Fruit fly (Drosophila melanogaster) whole organism, embryonic: ENCODE data around the gene CG4658.

Source experiments
- Bdp1 ChIP-seq: fragments of 200-800 bp; sonication (Bioruptor generic); optimal IDR thresholded peaks from 3 replicates; lab custom pipeline; 2016; ENCODE audit warnings: missing biosample characterization, missing genetic modification characterization
- CG10654 ChIP-seq: fragments of 200-800 bp; sonication (Bioruptor generic); optimal IDR thresholded peaks from 2 replicates; lab custom pipeline; 2016; ENCODE audit warnings: missing biosample characterization, missing genetic modification characterization
- CG11696 ChIP-seq: fragments of 200-800 bp; sonication (Bioruptor generic); IDR thresholded peaks from 2 replicates; pipeline ENCODE4 v1.3.6; 2022; ENCODE audit warnings: missing biosample characterization, missing genetic modification characterization
- CG11723 ChIP-seq: fragments of 200-800 bp; sonication (Bioruptor generic); optimal IDR thresholded peaks from 2 replicates; lab custom pipeline; 2017; ENCODE audit warnings: missing biosample characterization, mild to moderate bottlenecking, missing genetic modification characterization
- CG14441 ChIP-seq: fragments of 200-800 bp; sonication (Bioruptor generic); IDR thresholded peaks from 2 replicates; pipeline ENCODE4 v1.3.6; 2022; ENCODE audit warnings: missing biosample characterization, missing genetic modification characterization
- CG15073 ChIP-seq: fragments of 200-800 bp; sonication (Bioruptor generic); optimal IDR thresholded peaks from 2 replicates; lab custom pipeline; 2016; ENCODE audit warnings: missing biosample characterization, missing genetic modification characterization
- CG15479 ChIP-seq: fragments of 200-800 bp; sonication (Bioruptor generic); optimal IDR thresholded peaks from 3 replicates; lab custom pipeline; 2019; ENCODE audit warnings: missing biosample characterization, mild to moderate bottlenecking, missing genetic modification characterization, moderate library complexity
- CG1647 ChIP-seq: fragments of 200-800 bp; sonication (Bioruptor generic); optimal IDR thresholded peaks from 3 replicates; lab custom pipeline; 2016; ENCODE audit warnings: missing biosample characterization, missing genetic modification characterization
- CG17802 ChIP-seq: fragments of 200-800 bp; sonication (Bioruptor generic); optimal IDR thresholded peaks from 2 replicates; lab custom pipeline; 2018; ENCODE audit warnings: missing biosample characterization, mild to moderate bottlenecking, missing genetic modification characterization, moderate library complexity
- CG2875 ChIP-seq: fragments of 200-800 bp; sonication (Bioruptor generic); optimal IDR thresholded peaks from 2 replicates; lab custom pipeline; 2017; ENCODE audit warnings: missing biosample characterization, mild to moderate bottlenecking, missing genetic modification characterization, missing genetic modification reagents
- CG30403 ChIP-seq: fragments of 200-800 bp; sonication (Bioruptor generic); optimal IDR thresholded peaks from 3 replicates; lab custom pipeline; 2016; ENCODE audit warnings: missing biosample characterization, missing genetic modification characterization
- CG6791 ChIP-seq: fragments of 200-800 bp; sonication (Bioruptor generic); IDR thresholded peaks from 3 replicates; pipeline ENCODE4 v1.3.6; 2022; ENCODE audit warnings: missing biosample characterization, missing genetic modification characterization; ENCODE audit not compliant: partially characterized antibody
- CG7357 ChIP-seq: fragments of 200-800 bp; sonication (Bioruptor generic); IDR thresholded peaks from 3 replicates; pipeline ENCODE4 v1.3.6; 2022; ENCODE audit warnings: missing biosample characterization, missing genetic modification characterization
- CG7372 ChIP-seq: fragments of 200-800 bp; sonication (Bioruptor generic); IDR thresholded peaks from 2 replicates; pipeline ENCODE4 v1.3.6; 2022; ENCODE audit warnings: missing biosample characterization, missing genetic modification characterization
- CG8765 ChIP-seq: fragments of 200-800 bp; sonication (Bioruptor generic); IDR thresholded peaks from 2 replicates; pipeline ENCODE4 v1.3.6; 2022; ENCODE audit warnings: missing biosample characterization, missing genetic modification characterization
- CG9215 ChIP-seq: fragments of 200-800 bp; sonication (Bioruptor generic); IDR thresholded peaks from 2 replicates; pipeline ENCODE4 v1.3.6; 2022; ENCODE audit warnings: missing biosample characterization, missing genetic modification characterization
- Chrac-16 ChIP-seq: fragments of 200-800 bp; sonication (Bioruptor generic); optimal IDR thresholded peaks from 3 replicates; lab custom pipeline; 2016; ENCODE audit warnings: missing biosample characterization, missing genetic modification characterization
- Dip2 ChIP-seq: fragments of 200-800 bp; sonication (Bioruptor generic); IDR thresholded peaks from 2 replicates; pipeline ENCODE4 v1.3.6; 2022; ENCODE audit warnings: missing biosample characterization, missing genetic modification characterization
- Dip3 ChIP-seq: fragments of 200-800 bp; sonication (Bioruptor generic); optimal IDR thresholded peaks from 3 replicates; lab custom pipeline; 2016; ENCODE audit warnings: missing biosample characterization, missing genetic modification characterization
- Fer2 ChIP-seq: fragments of 200-800 bp; sonication (Bioruptor generic); optimal IDR thresholded peaks from 2 replicates; lab custom pipeline; 2018; ENCODE audit warnings: missing biosample characterization, mild to moderate bottlenecking, missing genetic modification characterization, moderate library complexity
- HmgZ ChIP-seq: fragments of 200-800 bp; sonication (Bioruptor generic); optimal IDR thresholded peaks from 2 replicates; lab custom pipeline; 2018; ENCODE audit warnings: missing biosample characterization, mild to moderate bottlenecking, missing genetic modification characterization
- MBD-R2 ChIP-seq: fragments of 200-800 bp; sonication (Bioruptor generic); IDR thresholded peaks from 2 replicates; pipeline ENCODE4 v1.3.6; 2022; ENCODE audit warnings: missing biosample characterization, missing genetic modification characterization
- NC2α ChIP-seq: fragments of 200-800 bp; sonication (Bioruptor generic); optimal IDR thresholded peaks from 2 replicates; lab custom pipeline; 2016; ENCODE audit warnings: missing biosample characterization, missing genetic modification characterization
- Rx ChIP-seq: fragments of 200-800 bp; sonication (Bioruptor generic); IDR thresholded peaks from 2 replicates; pipeline ENCODE4 v1.3.6; 2022; ENCODE audit warnings: missing biosample characterization, missing genetic modification characterization
- Taf1 ChIP-seq: fragments of 200-800 bp; sonication (Bioruptor generic); IDR thresholded peaks from 2 replicates; pipeline ENCODE4 v1.3.6; 2022; ENCODE audit warnings: missing biosample characterization, missing genetic modification characterization
- ab ChIP-seq: fragments of 200-800 bp; sonication (Bioruptor generic); optimal IDR thresholded peaks from 2 replicates; lab custom pipeline; 2016; ENCODE audit warnings: missing biosample characterization, missing genetic modification characterization
- ap ChIP-seq: fragments of 200-800 bp; sonication (Bioruptor generic); IDR thresholded peaks from 2 replicates; pipeline ENCODE4 v1.3.6; 2022; ENCODE audit warnings: missing biosample characterization, missing genetic modification characterization
- cg ChIP-seq: fragments of 200-800 bp; sonication (Bioruptor generic); optimal IDR thresholded peaks from 3 replicates; lab custom pipeline; 2019; ENCODE audit warnings: missing biosample characterization, mild to moderate bottlenecking, missing genetic modification characterization, moderate library complexity
- crp ChIP-seq, 2 experiments: fragments of 200-800 bp; sonication (Bioruptor generic); optimal IDR thresholded peaks; 2 replicates in 1 of 2; 3 replicates in 1 of 2; lab custom pipeline; 2017; ENCODE audit warnings: missing biosample characterization in 2 of 2, missing genetic modification characterization in 2 of 2, mild to moderate bottlenecking in 1 of 2, moderate library complexity in 1 of 2
- dm ChIP-seq: fragments of 200-800 bp; sonication (Bioruptor generic); optimal IDR thresholded peaks from 3 replicates; lab custom pipeline; 2016; ENCODE audit warnings: missing biosample characterization, missing genetic modification characterization
- dmrt99B ChIP-seq: fragments of 200-800 bp; sonication (Bioruptor generic); optimal IDR thresholded peaks from 2 replicates; lab custom pipeline; 2018; ENCODE audit warnings: missing biosample characterization, mild to moderate bottlenecking, missing genetic modification characterization, moderate library complexity
- dpn ChIP-seq, 2 experiments: fragments of 200-800 bp; sonication (Bioruptor generic); optimal IDR thresholded peaks; 3 replicates each; lab custom pipeline; 2016; ENCODE audit warnings: missing biosample characterization in 2 of 2, missing genetic modification characterization in 2 of 2
- hkb ChIP-seq, 2 experiments: fragments of 200-800 bp in 1 of 2; fragments of >200 bp in 1 of 2; sonication (Bioruptor generic) in 1 of 2; IDR thresholded peaks in 1 of 2; optimal IDR thresholded peaks in 1 of 2; 2 replicates each; pipeline versions ENCODE4 v1.3.6 to Lab custom; 2017 to 2022; ENCODE audit warnings: missing biosample characterization in 1 of 2, missing genetic modification characterization in 1 of 2
- ken ChIP-seq: fragments of 200-800 bp; sonication (Bioruptor generic); IDR thresholded peaks from 3 replicates; pipeline ENCODE4 v1.3.6; 2022; ENCODE audit warnings: missing biosample characterization, missing genetic modification characterization
- odd ChIP-seq: fragments of 200-800 bp; sonication (Bioruptor generic); optimal IDR thresholded peaks from 2 replicates; lab custom pipeline; 2017; ENCODE audit warnings: missing biosample characterization, mild to moderate bottlenecking, missing genetic modification characterization
- otp ChIP-seq: fragments of 200-800 bp; sonication (Bioruptor generic); IDR thresholded peaks from 3 replicates; pipeline ENCODE4, ENCODE4 v1.3.6; 2022; ENCODE audit warnings: missing biosample characterization, missing genetic modification characterization
- pan ChIP-seq, 4 experiments: fragments of >200 bp in 3 of 4; fragments of 200-800 bp in 1 of 4; sonication (Bioruptor generic) in 1 of 4; optimal IDR thresholded peaks in 3 of 4; IDR thresholded peaks in 1 of 4; 2 replicates each; pipeline versions ENCODE4 v1.3.6 to Lab custom; 2017 to 2022; ENCODE audit warnings: missing biosample characterization in 2 of 4, missing genetic modification characterization in 2 of 4, mixed read lengths in 1 of 4
- pnt ChIP-seq: fragments of 200-800 bp; sonication (Bioruptor generic); optimal IDR thresholded peaks from 3 replicates; lab custom pipeline; 2016; ENCODE audit warnings: missing biosample characterization, missing genetic modification characterization
- prd ChIP-seq, 3 experiments: fragments of >200 bp in 2 of 3; fragments of 200-800 bp in 1 of 3; sonication (Bioruptor generic) in 1 of 3; optimal IDR thresholded peaks in 2 of 3; IDR thresholded peaks in 1 of 3; 2 replicates in 2 of 3; 3 replicates in 1 of 3; pipeline versions ENCODE4 v1.3.6 to Lab custom; 2017 to 2022; ENCODE audit warnings: missing biosample characterization in 1 of 3, missing genetic modification characterization in 1 of 3
- pros ChIP-seq: fragments of 200-800 bp; sonication (Bioruptor generic); optimal IDR thresholded peaks from 3 replicates; lab custom pipeline; 2019; ENCODE audit warnings: missing biosample characterization, mild to moderate bottlenecking, missing genetic modification characterization, moderate library complexity
- ssp ChIP-seq: fragments of 200-800 bp; sonication (Bioruptor generic); IDR thresholded peaks from 2 replicates; pipeline ENCODE4 v1.3.6; 2022; ENCODE audit warnings: missing biosample characterization, missing genetic modification characterization
- tgo ChIP-seq: fragments of 200-800 bp; sonication (Bioruptor generic); IDR thresholded peaks from 3 replicates; pipeline ENCODE4 v1.3.6; 2022; ENCODE audit warnings: missing biosample characterization, missing genetic modification characterization
- tll ChIP-seq, 2 experiments: fragments of 200-800 bp in 1 of 2; fragments of >200 bp in 1 of 2; sonication (Bioruptor generic) in 1 of 2; optimal IDR thresholded peaks; 2 replicates each; lab custom pipeline; 2017 to 2019; ENCODE audit warnings: missing biosample characterization in 2 of 2, missing genetic modification characterization in 2 of 2, mild to moderate bottlenecking in 1 of 2, moderate library complexity in 1 of 2
- ttk ChIP-seq: fragments of 200-800 bp; sonication (Bioruptor generic); IDR thresholded peaks from 2 replicates; pipeline ENCODE4 v2.1.2; 2022; ENCODE audit warnings: missing biosample characterization, missing genetic modification characterization
- unc-4 ChIP-seq: fragments of 200-800 bp; sonication (Bioruptor generic); IDR thresholded peaks from 2 replicates; pipeline ENCODE4 v1.3.6; 2022; ENCODE audit warnings: missing biosample characterization, missing genetic modification characterization; ENCODE audit not compliant: partially characterized antibody
- vfl ChIP-seq: fragments of 200-800 bp; sonication (Bioruptor generic); optimal IDR thresholded peaks from 2 replicates; lab custom pipeline; 2016; ENCODE audit warnings: missing biosample characterization, missing genetic modification characterization
- wek ChIP-seq: fragments of 200-800 bp; sonication (Bioruptor generic); optimal IDR thresholded peaks from 3 replicates; lab custom pipeline; 2018; ENCODE audit warnings: missing biosample characterization, mild to moderate bottlenecking, missing genetic modification characterization, moderate library complexity
- zen ChIP-seq: fragments of 200-800 bp; sonication (Bioruptor generic); optimal IDR thresholded peaks from 3 replicates; lab custom pipeline; 2018; ENCODE audit warnings: missing biosample characterization, mild to moderate bottlenecking, missing genetic modification characterization, moderate library complexity

Gene CG4658

dm6 chr2L:9988201-9988990 lies 31.5 kb downstream of the CG4658 start (continued):
- TF ChIP-seq tll (GFP tag; optimal IDR thresholded peaks at IDR 0.05; lab: Kevin White, UChicago) (peak in 1 of 2 experiments; percentile 43), CG11723 (GFP tag; lab: Kevin White, UChicago) (no peak), Taf1 (GFP tag; lab: Robert Waterston, UW) (no peak), ttk (GFP tag; lab: Robert Waterston, UW) (no peak), Bdp1 (GFP tag; lab: Kevin White, UChicago) (no peak), ap (GFP tag; lab: Robert Waterston, UW) (no peak), cg (peak; percentile 30), hkb (optimal IDR thresholded peaks at IDR 0.05; lab: Kevin White, UChicago) (no peak), hkb (GFP tag; IDR thresholded peaks at IDR 0.05; lab: Robert Waterston, UW) (no peak), CG6791 (no peak), dm (GFP tag; lab: Kevin White, UChicago) (no peak), CG9215 (GFP tag; lab: Robert Waterston, UW) (no peak), otp (GFP tag; lab: Robert Waterston, UW) (no peak), CG10654 (GFP tag; lab: Kevin White, UChicago) (no peak), CG7357 (GFP tag; lab: Robert Waterston, UW) (no peak), ssp (GFP tag; lab: Robert Waterston, UW) (no peak), NC2α (GFP tag; lab: Kevin White, UChicago) (no peak), CG14441 (no peak), Chrac-16 (no peak), CG30403 (GFP tag; lab: Kevin White, UChicago) (no peak), Rx (GFP tag; lab: Robert Waterston, UW) (no peak), CG17802 (tag; lab: Kevin White, UChicago) (no peak), Dip2 (GFP tag; lab: Robert Waterston, UW) (no peak), HmgZ (tag; lab: Kevin White, UChicago) (no peak), unc-4 (GFP tag; lab: Robert Waterston, UW) (no peak), odd (GFP tag; lab: Kevin White, UChicago) (no peak), CG1647 (GFP tag; lab: Kevin White, UChicago) (no peak), pan (optimal IDR thresholded peaks at IDR 0.05; lab: Kevin White, UChicago) (no peak), pan (GFP tag; optimal IDR thresholded peaks at IDR 0.05 in 1 of 2, IDR thresholded peaks at IDR 0.05 in 1 of 2) (no peak), vfl (GFP tag; lab: Kevin White, UChicago) (peak; percentile 22), CG15479 (peak; percentile 99), wek (no peak), MBD-R2 (GFP tag; lab: Robert Waterston, UW) (no peak), CG11696 (GFP tag; lab: Robert Waterston, UW) (no peak), Fer2 (tag; lab: Kevin White, UChicago) (no peak), ken (GFP tag; lab: Robert Waterston, UW) (no peak), ab (GFP tag; lab: Kevin White, UChicago) (no peak), CG7372 (no peak), dmrt99B (tag; lab: Kevin White, UChicago) (no peak), pros (GFP tag; lab: Kevin White, UChicago) (peak; percentile 89), zen (tag; lab: Kevin White, UChicago) (peak; percentile 41), tgo (GFP tag; lab: Robert Waterston, UW) (no peak), dpn (GFP tag; optimal IDR thresholded peaks at IDR 0.05; lab: Kevin White, UChicago) (no peak), CG8765 (GFP tag; lab: Robert Waterston, UW) (no peak), pnt (GFP tag; lab: Kevin White, UChicago) (no peak), CG15073 (no peak), Dip3 (no peak), CG2875 (no peak), crp (GFP tag; optimal IDR thresholded peaks at IDR 0.05; lab: Kevin White, UChicago) (no peak), prd (optimal IDR thresholded peaks at IDR 0.05; lab: Kevin White, UChicago) (no peak), prd (GFP tag; IDR thresholded peaks at IDR 0.05; lab: Robert Waterston, UW) (0 out of 3 replicates have a peak, but pooled peaks have one; percentile 20)
